Worm (Caenorhabditis elegans): ENCODE results near the gene C25F9.5.

C25F9.5 gene

ce11 chrV:19448805-19449204, 38.1 kb upstream of the C25F9.5 start, which contains the start of gene M04C3.2:
M04C3.2 (minus strand) TSS chrV:19448905.
- TF ChIP-seq attf-6 (GFP tag; IDR thresholded peaks at IDR 0.05) (no peak), athp-1 (tag; optimal IDR thresholded peaks at IDR 0.05) (no peak), dpff-1 (tag; optimal IDR thresholded peaks at IDR 0.05) (no peak), B0261.1 (tag; optimal IDR thresholded peaks at IDR 0.05) (no peak), dox-1 (GFP tag; IDR thresholded peaks at IDR 0.05) (no peak), madf-8 (GFP tag; conservative IDR thresholded peaks at IDR 0.05) (no peak), ztf-6 (GFP tag; IDR thresholded peaks at IDR 0.05) (no peak)

ce11 chrV:19445442-19445841, 34.8 kb upstream of the C25F9.5 start, which contains the start of gene M04C3.1:
M04C3.1 (minus strand) TSS chrV:19445605.
- TF ChIP-seq snpc-1.1 (tag; optimal IDR thresholded peaks at IDR 0.05; ENCODE audit: insufficient read depth) (no peak), nhr-80 (tag; optimal IDR thresholded peaks at IDR 0.05) (peak; percentile 23), F22D6.2 (tag; optimal IDR thresholded peaks at IDR 0.05) (no peak), cebp-1 (GFP tag; IDR thresholded peaks at IDR 0.05) (no peak), cebp-1 (tag; optimal IDR thresholded peaks at IDR 0.05) (no peak)

- TF ChIP-seq unc-62 (GFP tag; optimal IDR thresholded peaks at IDR 0.05) (peak; percentile 3), cebp-1 (GFP tag; IDR thresholded peaks at IDR 0.05) (peak; percentile 36; the same call in 1 of the 2 replicates), cebp-1 (tag; optimal IDR thresholded peaks at IDR 0.05) (peak; percentile 88), ceh-40 (GFP tag; IDR thresholded peaks at IDR 0.05) (no peak), pha-4 (tag; optimal IDR thresholded peaks at IDR 0.05) (no peak)
Measured at ce11 chrV:19443599-19443998, 32.9 kb upstream of the C25F9.5 start.

- TF ChIP-seq cebp-1 (GFP tag; IDR thresholded peaks at IDR 0.05) = peak; percentile 51; the same call in 1 of the 2 replicates
- peak; percentile 80 for TF ChIP-seq cebp-1 (tag; optimal IDR thresholded peaks at IDR 0.05)
- TF ChIP-seq mxl-1 (tag; optimal IDR thresholded peaks at IDR 0.05) = no peak
- TF ChIP-seq nhr-80 (tag; optimal IDR thresholded peaks at IDR 0.05) = peak; percentile 51
Measured at ce11 chrV:19436307-19436706, 25.6 kb upstream of the C25F9.5 start, which contains the start of gene C25F9.14. C25F9.14 (plus strand) TSS chrV:19436484.

- TF ChIP-seq tbp1 (GFP tag; optimal IDR thresholded peaks at IDR 0.05) (no peak), cebp-1 (GFP tag; IDR thresholded peaks at IDR 0.05) (peak; percentile 61; the same call in 1 of the 2 replicates), cebp-1 (tag; optimal IDR thresholded peaks at IDR 0.05) (peak; percentile 72), Y53G8AR.9 (GFP tag; conservative IDR thresholded peaks at IDR 0.05) (no peak), lin-35 (GFP tag; optimal IDR thresholded peaks at IDR 0.05) (no peak), T26A5.8 (tag; optimal IDR thresholded peaks at IDR 0.05) (no peak), ets-4 (GFP tag; optimal IDR thresholded peaks at IDR 0.05) (no peak), ztf-25 (GFP tag; IDR thresholded peaks at IDR 0.05) (no peak), F37B4.10 (GFP tag; IDR thresholded peaks at IDR 0.05) (no peak)
Measured at ce11 chrV:19433806-19434437, 23.3 kb upstream of the C25F9.5 start, which contains the start of gene C25F9.16. C25F9.16 (plus strand) TSS chrV:19434387.

- TF ChIP-seq K11D2.4 (GFP tag; IDR thresholded peaks at IDR 0.05) (no peak), ama-1 (optimal IDR thresholded peaks at IDR 0.05) (no peak), ama-1 (GFP tag; optimal IDR thresholded peaks at IDR 0.05) (no peak), madf-3 (GFP tag; IDR thresholded peaks at IDR 0.05) (no peak), madf-10 (tag; optimal IDR thresholded peaks at IDR 0.05) (no peak), ZK185.1 (tag; optimal IDR thresholded peaks at IDR 0.05; ENCODE audit: poor library complexity, severe bottlenecking) (no peak), ztf-28 (GFP tag; IDR thresholded peaks at IDR 0.05) (no peak), C06A6.2 (GFP tag; conservative IDR thresholded peaks at IDR 0.05) (no peak), rec-8 (tag; optimal IDR thresholded peaks at IDR 0.05) (no peak), mel-28 (tag; optimal IDR thresholded peaks at IDR 0.05; ENCODE audit: borderline replicate concordance) (no peak), dpl-1 (GFP tag; optimal IDR thresholded peaks at IDR 0.05) (no peak), ztf-25 (GFP tag; IDR thresholded peaks at IDR 0.05) (no peak), aptf-2 (GFP tag; conservative IDR thresholded peaks at IDR 0.05) (no peak), repo-1 (tag; optimal IDR thresholded peaks at IDR 0.05) (no peak), dox-1 (GFP tag; IDR thresholded peaks at IDR 0.05) (no peak), lin-26 (GFP tag; IDR thresholded peaks at IDR 0.05) (no peak), die-1 (tag; optimal IDR thresholded peaks at IDR 0.05) (no peak), ztf-6 (GFP tag; IDR thresholded peaks at IDR 0.05) (no peak), T26A5.8 (tag; optimal IDR thresholded peaks at IDR 0.05) (no peak), fkh-3 (tag; optimal IDR thresholded peaks at IDR 0.05) (no peak)
Measured at ce11 chrV:19432972-19433371, 22.3 kb upstream of the C25F9.5 start, which contains the start of gene C25F9.11. C25F9.11 (minus strand) TSS chrV:19433072.
